Worm (Caenorhabditis elegans): Measurements from ENCODE around the gene B0554.7.

The B0554.7 gene

DNA sequence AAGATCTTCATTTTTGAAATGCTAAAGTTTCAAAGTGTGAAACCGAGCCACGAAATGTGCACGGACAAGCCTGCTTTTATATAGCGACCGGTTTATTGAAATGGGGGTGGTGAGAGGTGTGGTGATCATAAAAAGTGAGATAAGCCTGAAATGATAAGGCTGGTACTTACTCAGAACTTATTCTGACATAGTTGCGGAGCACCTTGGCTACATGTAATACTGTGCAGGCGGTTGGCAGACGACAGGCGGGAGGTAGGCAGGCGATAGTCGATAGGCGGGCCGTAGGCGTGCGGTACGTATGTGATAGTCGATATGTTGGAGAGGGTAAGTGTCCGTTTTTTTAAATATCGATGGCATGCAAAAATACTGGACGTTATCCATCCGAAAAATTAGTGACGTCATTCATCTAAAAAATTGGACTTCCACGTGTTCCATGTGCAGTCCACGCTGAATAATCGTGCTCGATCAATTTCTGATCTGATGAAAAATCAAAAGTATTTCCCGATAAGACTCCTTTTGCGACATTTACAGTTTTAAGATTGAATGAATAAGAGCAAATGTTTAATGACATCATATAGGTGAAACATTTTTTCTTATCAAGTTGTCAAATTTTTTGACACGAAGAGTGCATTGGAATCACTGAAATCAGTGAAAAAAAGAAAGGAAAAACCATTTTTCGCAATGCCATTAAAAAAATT lies 23.0 kb downstream of the B0554.7 start, which contains the start of gene irg-8:
irg-8 (minus strand) TSS at position 51 of the 698 bp plus-strand sequence.
- TF ChIP-seq ceh-22 (tag; optimal IDR thresholded peaks at IDR 0.05) (no peak), sox-4 (tag; optimal IDR thresholded peaks at IDR 0.05) (no peak), unc-42 (tag; optimal IDR thresholded peaks at IDR 0.05) (no peak)

DNA sequence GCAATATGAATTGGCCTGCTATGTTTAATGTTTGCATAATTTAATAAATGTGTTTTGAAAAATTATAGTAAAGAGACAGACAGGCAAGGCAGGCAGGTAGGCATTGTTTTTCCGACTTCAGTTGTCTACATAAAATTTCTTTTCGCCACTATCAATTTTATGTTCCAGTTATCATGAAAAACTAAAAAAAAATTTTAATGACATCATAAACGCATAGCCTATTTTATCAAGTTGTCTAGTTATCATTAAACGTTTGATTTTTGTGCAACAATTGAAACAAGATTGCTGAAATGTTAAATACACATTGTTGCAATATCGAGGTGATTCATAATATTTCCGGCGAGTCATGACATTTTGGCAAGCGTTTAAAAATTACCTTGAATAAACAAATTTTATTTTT lies 25.8 kb downstream of the B0554.7 start:
- TF ChIP-seq elt-2 (tag; optimal IDR thresholded peaks at IDR 0.05) (peak; percentile 18), madf-2 (tag; optimal IDR thresholded peaks at IDR 0.05) (no peak), unc-3 (GFP tag; conservative IDR thresholded peaks at IDR 0.05) (no peak), unc-3 (tag; optimal IDR thresholded peaks at IDR 0.05) (no peak), lim-6 (tag; optimal IDR thresholded peaks at IDR 0.05) (no peak), ztf-16 (tag; optimal IDR thresholded peaks at IDR 0.05) (no peak), ceh-14 (tag; optimal IDR thresholded peaks at IDR 0.05) (no peak)

DNA sequence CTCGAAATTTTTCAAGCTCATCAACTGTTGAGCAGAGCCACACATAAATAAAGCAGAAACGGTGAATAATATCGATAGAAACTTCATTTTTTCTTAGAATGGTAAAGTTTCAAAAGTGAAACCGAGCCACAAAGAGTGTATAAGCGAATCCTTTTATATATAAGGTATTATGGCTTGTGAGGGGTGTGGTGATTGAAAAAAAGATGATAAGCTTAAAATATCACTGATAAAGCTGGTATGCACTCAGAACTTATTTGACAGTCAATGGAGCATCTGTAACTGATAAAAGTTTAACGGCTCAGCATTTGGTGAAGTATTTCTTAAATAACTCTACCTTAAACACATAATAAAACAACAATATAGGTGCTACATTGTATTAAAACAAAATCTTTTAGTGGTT lies 26.2 kb downstream of the B0554.7 start, which contains the start of gene dod-19:
dod-19 (minus strand) TSS at position 130 of the 400 bp plus-strand sequence.
- TF ChIP-seq pha-2 (tag; optimal IDR thresholded peaks at IDR 0.05) (no peak), unc-42 (tag; optimal IDR thresholded peaks at IDR 0.05) (no peak), T23F11.4 (GFP tag; optimal IDR thresholded peaks at IDR 0.05) (no peak), mec-3 (tag; optimal IDR thresholded peaks at IDR 0.05; ENCODE audit: borderline replicate concordance) (no peak), hlh-15 (tag; optimal IDR thresholded peaks at IDR 0.05) (no peak), elt-2 (tag; optimal IDR thresholded peaks at IDR 0.05) (no peak), ceh-34 (tag; optimal IDR thresholded peaks at IDR 0.05) (no peak), ceh-48 (tag; optimal IDR thresholded peaks at IDR 0.05) (no peak), hlh-30 (tag; optimal IDR thresholded peaks at IDR 0.05; ENCODE audit: insufficient read depth) (no peak), ceh-6 (GFP tag; optimal IDR thresholded peaks at IDR 0.05) (no peak), ets-4 (tag; optimal IDR thresholded peaks at IDR 0.05) (no peak), ceh-31 (tag; optimal IDR thresholded peaks at IDR 0.05) (no peak), fkh-10 (GFP tag; optimal IDR thresholded peaks at IDR 0.05) (no peak), ceh-19 (GFP tag; optimal IDR thresholded peaks at IDR 0.05) (no peak), sox-2 (GFP tag; IDR thresholded peaks at IDR 0.05) (no peak), pha-4 (tag; optimal IDR thresholded peaks at IDR 0.05) (no peak), unc-55 (GFP tag; optimal IDR thresholded peaks at IDR 0.05) (no peak), rnt-1 (tag; optimal IDR thresholded peaks at IDR 0.05) (no peak)

DNA sequence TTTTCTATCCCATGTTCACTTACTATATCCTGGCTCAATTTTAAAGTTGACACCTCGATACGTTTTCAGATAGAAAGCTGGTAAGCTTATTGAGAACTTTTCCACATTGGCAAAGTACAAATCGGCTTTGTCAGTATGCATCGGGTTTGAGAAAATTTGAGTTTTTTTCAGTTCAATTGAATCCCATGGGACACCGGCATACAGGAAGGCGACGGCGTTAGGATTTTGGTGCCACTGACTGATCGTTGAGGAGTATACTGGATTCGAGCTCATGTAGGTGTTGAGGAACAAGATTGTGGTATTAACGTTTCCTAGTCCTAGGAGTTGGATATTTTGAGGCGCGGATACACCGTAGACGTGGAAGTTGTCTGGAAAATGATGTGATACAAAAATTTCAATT lies 28.0 kb downstream of the B0554.7 start:
- TF ChIP-seq pqm-1 (tag; optimal IDR thresholded peaks at IDR 0.05) (no peak), ceh-45 (GFP tag; IDR thresholded peaks at IDR 0.05) (no peak), madf-2 (tag; optimal IDR thresholded peaks at IDR 0.05) (no peak), fkh-6 (tag; optimal IDR thresholded peaks at IDR 0.05) (no peak), hlh-15 (tag; optimal IDR thresholded peaks at IDR 0.05) (no peak), ref-2 (tag; optimal IDR thresholded peaks at IDR 0.05) (no peak), ceh-6 (GFP tag; optimal IDR thresholded peaks at IDR 0.05) (no peak), sox-4 (tag; optimal IDR thresholded peaks at IDR 0.05) (no peak)

DNA sequence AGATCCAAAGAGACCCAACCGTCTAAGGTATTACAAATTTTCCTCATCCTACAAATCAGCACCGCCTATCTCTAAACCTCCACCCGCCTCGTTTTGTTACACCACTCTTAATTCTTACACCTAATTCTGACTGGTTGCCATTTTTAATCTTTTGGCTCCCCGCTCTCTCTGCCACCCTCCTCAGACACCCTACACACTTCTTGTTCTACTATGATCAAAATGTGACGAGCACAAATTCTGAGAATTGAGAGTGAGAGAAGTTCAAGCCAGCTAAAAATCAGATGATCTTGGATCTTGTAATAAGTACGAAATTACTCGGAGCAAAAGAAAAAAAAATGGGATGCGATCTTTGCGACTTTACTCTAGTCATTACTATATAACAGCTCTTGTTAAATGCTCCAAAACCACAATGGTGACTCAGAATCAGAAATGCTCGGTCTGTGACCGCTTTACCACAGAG lies 36.6 kb downstream of the B0554.7 start, which contains the start of gene nhr-252:
nhr-252 (plus strand) TSS at position 410 of the 460 bp plus-strand sequence.
- no peak for TF ChIP-seq dve-1 (tag; optimal IDR thresholded peaks at IDR 0.05)
- no peak for TF ChIP-seq sox-2 (GFP tag; IDR thresholded peaks at IDR 0.05)
- TF ChIP-seq pha-4 (tag; optimal IDR thresholded peaks at IDR 0.05): no peak
- no peak for TF ChIP-seq ceh-18 (tag; optimal IDR thresholded peaks at IDR 0.05)
- TF ChIP-seq syd-9 (tag; optimal IDR thresholded peaks at IDR 0.05): no peak
